Worm (Caenorhabditis elegans): ENCODE data around the gene C31C9.7.

DNA sequence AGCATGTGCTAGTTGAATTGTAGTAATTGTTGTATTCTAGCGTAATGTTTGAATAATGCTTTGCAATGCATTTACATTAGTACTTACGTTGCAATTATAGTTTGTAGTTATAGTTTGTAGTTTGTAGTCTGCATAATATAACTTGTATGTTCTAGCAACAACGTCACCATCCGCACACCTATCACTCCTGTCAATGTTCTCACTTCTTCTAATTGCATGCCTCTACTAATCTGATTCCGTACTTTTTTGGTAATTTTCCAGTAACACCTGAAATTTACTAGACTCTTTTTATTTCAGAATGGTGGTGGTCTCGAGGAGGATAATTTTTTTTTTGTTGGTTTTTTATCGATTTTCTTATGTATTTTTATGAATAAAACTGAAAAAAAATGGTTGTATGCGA lies 32.3 kb upstream of the C31C9.7 start:
- no peak for TF ChIP-seq W03F9.2 (tag; optimal IDR thresholded peaks at IDR 0.05)
- TF ChIP-seq dao-5 (tag; optimal IDR thresholded peaks at IDR 0.05) = no peak
- TF ChIP-seq him-1 (tag; optimal IDR thresholded peaks at IDR 0.05) = no peak

All from whole organism, L4/young adult.